Fruit fly (Drosophila melanogaster) whole organism: ENCODE data around the gene yellow-e.

Source experiments
- CG8478 ChIP-seq: fragments of >200 bp; optimal IDR thresholded peaks from 2 replicates; lab custom pipeline; 2018; ENCODE audit warnings: inconsistent platforms
- Dll ChIP-seq: fragments of >200 bp; optimal IDR thresholded peaks from 2 replicates; lab custom pipeline; 2017
- EcR ChIP-seq, 2 experiments: fragments of >200 bp; optimal IDR thresholded peaks; 2 replicates each; lab custom pipeline; 2017; ENCODE audit warnings: missing biosample characterization in 2 of 2, missing genetic modification characterization in 2 of 2, missing genetic modification reagents in 2 of 2
- pan ChIP-seq: fragments of >200 bp; optimal IDR thresholded peaks from 2 replicates; lab custom pipeline; 2017
- psq ChIP-seq: fragments of >200 bp; optimal IDR thresholded peaks from 2 replicates; lab custom pipeline; 2017
- usp ChIP-seq: fragments of >200 bp; optimal IDR thresholded peaks from 2 replicates; lab custom pipeline; 2017; ENCODE audit warnings: missing biosample characterization, missing genetic modification characterization, mixed read lengths

yellow-e gene

DNA sequence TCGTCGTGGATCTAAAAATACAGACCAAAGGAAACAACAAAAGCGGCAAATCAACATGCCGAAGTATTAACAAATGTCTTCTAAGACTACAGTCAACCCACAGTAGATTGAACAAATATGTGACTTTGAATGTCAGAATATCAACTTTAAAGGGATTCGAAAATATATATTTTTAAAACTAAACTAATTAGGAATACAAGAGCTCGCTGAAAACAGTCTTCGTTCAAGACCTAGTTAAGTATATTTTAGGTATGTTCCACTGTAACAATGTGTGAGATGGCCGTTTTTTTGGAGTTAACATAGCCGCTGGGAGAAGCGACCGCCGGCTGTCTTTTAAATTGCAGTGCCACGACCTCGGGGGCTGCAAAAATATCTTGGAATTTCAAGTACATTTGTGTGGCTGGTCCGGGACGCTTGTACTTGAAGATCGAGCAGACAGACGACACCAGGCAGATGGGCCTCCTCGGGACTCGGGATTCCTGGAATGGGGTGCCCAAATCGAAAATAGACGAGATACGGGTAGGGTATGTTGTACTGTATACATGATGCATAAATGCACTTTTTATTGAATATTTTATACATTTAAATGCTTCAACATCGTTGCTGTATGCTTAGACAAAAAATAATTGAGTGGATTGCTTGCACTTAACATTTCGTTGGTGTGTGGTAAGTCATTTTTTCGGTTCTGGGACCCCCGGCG is 13.4 kb upstream of the yellow-e start:
- TF ChIP-seq usp (GFP tag; lab: Kevin White, UChicago), result no peak
- TF ChIP-seq Dll (lab: Kevin White, UChicago), result no peak
- no peak for TF ChIP-seq EcR (GFP tag; optimal IDR thresholded peaks at IDR 0.05; lab: Kevin White, UChicago)
- no peak for TF ChIP-seq psq (lab: Kevin White, UChicago)
- TF ChIP-seq CG8478 (lab: Kevin White, UChicago), result no peak
- no peak for TF ChIP-seq pan

DNA sequence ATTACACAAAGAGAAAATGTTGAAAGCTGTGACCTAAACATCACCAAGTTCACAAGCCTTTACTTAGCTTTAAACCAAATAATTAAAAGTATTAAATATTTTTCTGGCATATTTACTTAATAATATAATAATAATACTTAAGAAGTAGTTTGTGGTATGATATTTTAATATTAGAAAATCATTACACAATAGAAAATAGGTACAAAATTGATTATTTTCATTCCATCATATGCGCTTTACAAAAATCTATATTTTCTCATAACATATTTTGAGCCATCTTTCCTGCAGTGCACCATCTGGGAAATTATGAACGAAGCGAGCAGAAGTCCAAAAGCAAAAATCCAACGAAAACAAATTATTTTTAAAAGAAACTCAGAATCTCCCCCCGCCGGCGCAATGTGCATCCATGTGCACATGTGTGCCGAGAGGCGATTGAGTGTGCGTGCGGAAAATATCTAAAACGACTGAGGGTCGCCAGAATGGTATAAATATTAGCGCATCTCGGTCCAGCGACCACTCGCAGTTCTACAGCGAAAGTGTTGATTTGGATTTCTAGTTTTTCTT is 10.5 kb upstream of the yellow-e start, which contains the start of gene Act87E:
Gene Act87E (plus strand): TSS at position 514 of the 564 bp plus-strand sequence.
- no peak for TF ChIP-seq Dll (lab: Kevin White, UChicago)
- no peak for TF ChIP-seq EcR (GFP tag; optimal IDR thresholded peaks at IDR 0.05; lab: Kevin White, UChicago)
- TF ChIP-seq usp (GFP tag; lab: Kevin White, UChicago), result no peak
- TF ChIP-seq pan, result no peak
- TF ChIP-seq CG8478 (lab: Kevin White, UChicago), result no peak
- no peak for TF ChIP-seq psq (lab: Kevin White, UChicago)

DNA sequence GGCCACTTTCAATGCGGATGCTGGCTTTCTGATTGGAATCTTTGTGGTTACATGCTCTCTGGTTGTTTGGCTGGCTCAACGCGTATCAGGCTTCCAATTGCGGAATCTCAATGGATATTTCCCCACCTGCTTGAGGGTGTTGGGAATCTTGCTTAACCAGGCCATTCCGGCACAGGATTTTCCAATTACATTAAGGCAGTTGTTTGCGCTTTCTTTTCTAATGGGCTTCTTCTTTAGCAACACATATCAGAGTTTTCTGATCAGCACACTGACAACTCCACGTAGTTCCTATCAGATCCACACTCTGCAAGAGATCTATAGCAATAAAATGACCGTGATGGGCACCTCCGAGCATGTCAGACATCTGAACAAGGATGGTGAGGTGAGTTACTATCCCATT is 7.1 kb upstream of the yellow-e start:
- TF ChIP-seq CG8478 (lab: Kevin White, UChicago), result no peak
- no peak for TF ChIP-seq Dll (lab: Kevin White, UChicago)
- TF ChIP-seq usp (GFP tag; lab: Kevin White, UChicago), result no peak
- TF ChIP-seq pan, result no peak
- no peak for TF ChIP-seq psq (lab: Kevin White, UChicago)
- no peak for TF ChIP-seq EcR (GFP tag; optimal IDR thresholded peaks at IDR 0.05; lab: Kevin White, UChicago)

dm6 chr3R:13419979-13420378 is 4.9 kb upstream of the yellow-e start, which contains the start of gene Ir87a:
Gene Ir87a, plus strand, starts transcription at chr3R:13420279.
- no peak for TF ChIP-seq pan
- TF ChIP-seq Dll (lab: Kevin White, UChicago), result no peak
- no peak for TF ChIP-seq psq (lab: Kevin White, UChicago)
- no peak for TF ChIP-seq CG8478 (lab: Kevin White, UChicago)
- TF ChIP-seq usp (GFP tag; lab: Kevin White, UChicago), result no peak
- TF ChIP-seq EcR (GFP tag; optimal IDR thresholded peaks at IDR 0.05; lab: Kevin White, UChicago), result no peak

DNA sequence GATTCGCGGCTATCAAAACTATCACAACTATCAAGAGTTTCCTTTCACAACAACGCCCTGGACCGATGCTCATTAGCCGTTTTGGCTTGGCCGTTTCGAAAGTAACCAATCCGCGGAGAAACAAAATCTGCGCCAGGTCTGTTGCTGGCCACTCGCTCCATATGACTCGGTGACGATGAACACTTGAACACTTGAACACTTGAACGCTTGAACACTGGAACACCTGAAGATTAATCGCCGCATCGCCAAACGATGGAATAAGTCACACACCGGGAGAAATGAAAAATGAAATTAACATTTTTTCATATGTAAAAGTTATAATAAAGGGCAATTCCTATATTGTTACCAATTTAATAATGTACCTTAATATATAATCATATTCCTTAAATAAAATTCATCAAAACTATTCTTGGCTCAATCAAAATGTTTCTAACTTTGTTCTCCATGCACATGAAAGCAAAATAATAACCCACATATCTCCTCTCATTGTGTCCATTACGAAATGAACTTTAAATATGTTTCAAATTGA is 2.0 kb upstream of the yellow-e start:
- TF ChIP-seq CG8478 (lab: Kevin White, UChicago) (no peak), EcR (GFP tag; optimal IDR thresholded peaks at IDR 0.05; lab: Kevin White, UChicago) (no peak), pan (no peak), psq (lab: Kevin White, UChicago) (no peak), usp (GFP tag; lab: Kevin White, UChicago) (no peak), Dll (lab: Kevin White, UChicago) (no peak)

dm6 chr3R:13412704-13413103 is 2.4 kb downstream of the yellow-e start:
- TF ChIP-seq CG8478 (lab: Kevin White, UChicago), result no peak
- no peak for TF ChIP-seq usp (GFP tag; lab: Kevin White, UChicago)
- TF ChIP-seq pan, result no peak
- no peak for TF ChIP-seq Dll (lab: Kevin White, UChicago)
- TF ChIP-seq EcR (GFP tag; optimal IDR thresholded peaks at IDR 0.05; lab: Kevin White, UChicago), result no peak
- TF ChIP-seq psq (lab: Kevin White, UChicago), result no peak

dm6 chr3R:13406898-13407297 is 8.2 kb downstream of the yellow-e start, which contains the start of gene yellow-e2:
Gene yellow-e2, minus strand, starts transcription at chr3R:13406998.
- no peak for TF ChIP-seq pan

- TF ChIP-seq usp (GFP tag; lab: Kevin White, UChicago), result no peak
- TF ChIP-seq Dll (lab: Kevin White, UChicago), result no peak
- TF ChIP-seq CG8478 (lab: Kevin White, UChicago), result no peak
- TF ChIP-seq pan, result no peak
- TF ChIP-seq EcR (GFP tag; optimal IDR thresholded peaks at IDR 0.05; lab: Kevin White, UChicago), result no peak
- no peak for TF ChIP-seq psq (lab: Kevin White, UChicago)
These were observed 10.1 kb downstream of the yellow-e start, which contains the start of gene yellow-e3 for dm6 chr3R:13404841-13405441. Gene yellow-e3, minus strand, starts transcription at chr3R:13404870.

DNA sequence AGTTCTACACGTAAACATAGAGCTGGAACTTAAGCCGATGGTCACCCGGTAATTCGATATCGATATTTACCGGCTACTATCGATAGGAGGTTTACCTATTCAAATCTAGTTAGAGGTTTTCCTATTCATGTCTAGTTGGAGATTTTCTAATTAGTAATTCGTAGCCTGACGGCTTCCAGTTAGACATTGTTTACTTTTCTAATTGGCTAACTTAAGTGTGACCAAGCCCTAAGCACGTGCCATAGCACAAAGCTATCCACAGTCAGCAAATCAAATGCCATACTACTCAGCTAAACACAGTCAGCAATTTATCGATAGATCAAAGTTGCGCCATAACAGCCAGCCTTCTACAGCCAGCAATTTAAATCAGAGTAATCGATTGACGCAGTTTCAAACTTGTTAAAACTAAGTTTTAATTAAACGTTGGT is 12.0 kb downstream of the yellow-e start, which contains the start of gene Dpm3:
Gene Dpm3 (minus strand): TSS at position 20 of the 428 bp plus-strand sequence.
- no peak for TF ChIP-seq psq (lab: Kevin White, UChicago)
- TF ChIP-seq usp (GFP tag; lab: Kevin White, UChicago), result no peak
- no peak for TF ChIP-seq CG8478 (lab: Kevin White, UChicago)
- no peak for TF ChIP-seq Dll (lab: Kevin White, UChicago)
- no peak for TF ChIP-seq pan
- no peak for TF ChIP-seq EcR (GFP tag; optimal IDR thresholded peaks at IDR 0.05; lab: Kevin White, UChicago)

- TF ChIP-seq CG8478 (lab: Kevin White, UChicago) (no peak), EcR (GFP tag; optimal IDR thresholded peaks at IDR 0.05; lab: Kevin White, UChicago) (no peak), psq (lab: Kevin White, UChicago) (no peak), usp (GFP tag; lab: Kevin White, UChicago) (no peak), Dll (lab: Kevin White, UChicago) (no peak), pan (no peak)
These were observed 13.3 kb downstream of the yellow-e start, which contains the start of gene GILT1 for dm6 chr3R:13401722-13402296. Gene GILT1, minus strand, starts transcription at chr3R:13401862.
